Fruit fly (Drosophila melanogaster) whole organism, embryonic: ENCODE results near the gene Rab9.

ENCODE experiments used
- Adf1 ChIP-seq: fragments of 200-800 bp; sonication (Bioruptor generic); IDR thresholded peaks from 2 replicates; pipeline ENCODE4 v1.3.6; 2022; ENCODE audit warnings: missing biosample characterization, missing genetic modification characterization
- Aef1 ChIP-seq: fragments of 200-800 bp; sonication (Bioruptor generic); IDR thresholded peaks from 3 replicates; pipeline ENCODE4 v1.3.6; 2022; ENCODE audit warnings: missing biosample characterization, missing genetic modification characterization
- CG10565 ChIP-seq: fragments of 200-800 bp; sonication (Bioruptor generic); optimal IDR thresholded peaks from 3 replicates; lab custom pipeline; 2016; ENCODE audit warnings: missing biosample characterization, mild to moderate bottlenecking, missing genetic modification characterization
- CG12391 ChIP-seq: fragments of 200-800 bp; sonication (Bioruptor generic); optimal IDR thresholded peaks from 3 replicates; lab custom pipeline; 2018; ENCODE audit warnings: missing biosample characterization, mild to moderate bottlenecking, missing genetic modification characterization, moderate library complexity
- CG15073 ChIP-seq: fragments of 200-800 bp; sonication (Bioruptor generic); optimal IDR thresholded peaks from 2 replicates; lab custom pipeline; 2016; ENCODE audit warnings: missing biosample characterization, missing genetic modification characterization
- CG15269 ChIP-seq: fragments of 200-800 bp; sonication (Bioruptor generic); optimal IDR thresholded peaks from 2 replicates; lab custom pipeline; 2018; ENCODE audit warnings: missing biosample characterization, mild to moderate bottlenecking, missing genetic modification characterization, moderate library complexity
- CG16813 ChIP-seq: fragments of 200-800 bp; sonication (Bioruptor generic); IDR thresholded peaks from 3 replicates; pipeline ENCODE4 v1.3.6; 2022; ENCODE audit warnings: missing biosample characterization, missing genetic modification characterization; ENCODE audit not compliant: partially characterized antibody
- CG17385 ChIP-seq: fragments of 200-800 bp; sonication (Bioruptor generic); optimal IDR thresholded peaks from 3 replicates; lab custom pipeline; 2018; ENCODE audit warnings: missing biosample characterization, mild to moderate bottlenecking, missing genetic modification characterization
- CG18011 ChIP-seq: fragments of 200-800 bp; sonication (Bioruptor generic); optimal IDR thresholded peaks from 2 replicates; lab custom pipeline; 2017; ENCODE audit warnings: missing biosample characterization, missing genetic modification characterization, mild to moderate bottlenecking, moderate library complexity, missing genotype
- CG2712 ChIP-seq: fragments of 200-800 bp; optimal IDR thresholded peaks from 3 replicates; lab custom pipeline; 2019; ENCODE audit warnings: missing biosample characterization, mild to moderate bottlenecking, missing genetic modification characterization, moderate library complexity
- CG30020 ChIP-seq: fragments of 200-800 bp; optimal IDR thresholded peaks from 2 replicates; lab custom pipeline; 2019; ENCODE audit warnings: missing biosample characterization, mild to moderate bottlenecking, missing genetic modification characterization, moderate library complexity
- CG30403 ChIP-seq: fragments of 200-800 bp; sonication (Bioruptor generic); optimal IDR thresholded peaks from 3 replicates; lab custom pipeline; 2016; ENCODE audit warnings: missing biosample characterization, missing genetic modification characterization
- CG4360 ChIP-seq: fragments of 200-800 bp; sonication (Bioruptor generic); IDR thresholded peaks from 2 replicates; pipeline ENCODE4 v1.3.6; 2022; ENCODE audit warnings: missing biosample characterization, missing genetic modification characterization
- CG4730 ChIP-seq: fragments of 200-800 bp; sonication (Bioruptor generic); IDR thresholded peaks from 2 replicates; pipeline ENCODE4 v1.3.6; 2022; ENCODE audit warnings: missing biosample characterization, missing genetic modification characterization
- CG6175 ChIP-seq: fragments of 200-800 bp; sonication (Bioruptor generic); IDR thresholded peaks from 3 replicates; pipeline ENCODE4 v1.3.6; 2022; ENCODE audit warnings: missing biosample characterization, missing genetic modification characterization
- CG6689 ChIP-seq: fragments of 200-800 bp; sonication (Bioruptor generic); IDR thresholded peaks from 2 replicates; pipeline ENCODE4 v1.3.6; 2022; ENCODE audit warnings: missing biosample characterization, missing genetic modification characterization
- CG7928 ChIP-seq: fragments of 200-800 bp; sonication (Bioruptor generic); optimal IDR thresholded peaks from 2 replicates; lab custom pipeline; 2017; ENCODE audit warnings: missing biosample characterization, mild to moderate bottlenecking, missing genetic modification characterization
- CG8478 ChIP-seq: fragments of >200 bp; optimal IDR thresholded peaks from 2 replicates; lab custom pipeline; 2018
- CG9215 ChIP-seq: fragments of 200-800 bp; sonication (Bioruptor generic); IDR thresholded peaks from 2 replicates; pipeline ENCODE4 v1.3.6; 2022; ENCODE audit warnings: missing biosample characterization, missing genetic modification characterization
- D19A ChIP-seq: fragments of 200-800 bp; optimal IDR thresholded peaks from 3 replicates; lab custom pipeline; 2019; ENCODE audit warnings: missing biosample characterization, mild to moderate bottlenecking, missing genetic modification characterization, moderate library complexity
- Dp ChIP-seq: fragments of 200-800 bp; sonication (Bioruptor generic); optimal IDR thresholded peaks from 2 replicates; lab custom pipeline; 2018; ENCODE audit warnings: missing biosample characterization, mild to moderate bottlenecking, missing genetic modification characterization, moderate library complexity
- Ets65A ChIP-seq: fragments of 200-800 bp; sonication (Bioruptor generic); peaks from one replicate; lab custom pipeline; 2016; ENCODE audit warnings: missing biosample characterization, missing genetic modification characterization
- Hand ChIP-seq: fragments of 200-800 bp; sonication (Bioruptor generic); optimal IDR thresholded peaks from 2 replicates; lab custom pipeline; 2017; ENCODE audit warnings: mild to moderate bottlenecking, missing biosample characterization, missing genetic modification reagents, missing genetic modification characterization
- MTF-1 ChIP-seq: fragments of 200-800 bp; sonication (Bioruptor generic); optimal IDR thresholded peaks from 2 replicates; lab custom pipeline; 2018; ENCODE audit warnings: missing biosample characterization, mild to moderate bottlenecking, missing genetic modification characterization, borderline replicate concordance
- Opbp ChIP-seq: fragments of 200-800 bp; sonication (Bioruptor generic); IDR thresholded peaks from 3 replicates; pipeline ENCODE4 v1.3.6; 2022; ENCODE audit warnings: missing biosample characterization, missing genetic modification characterization; ENCODE audit not compliant: partially characterized antibody
- Ravus ChIP-seq: fragments of 200-800 bp; sonication (Bioruptor generic); IDR thresholded peaks from 2 replicates; pipeline ENCODE4 v1.3.6; 2022; ENCODE audit warnings: missing biosample characterization, missing genetic modification characterization
- Sox102F ChIP-seq: fragments of 200-800 bp; sonication (Bioruptor generic); optimal IDR thresholded peaks from 2 replicates; lab custom pipeline; 2018; ENCODE audit warnings: missing biosample characterization, mild to moderate bottlenecking, missing genetic modification characterization, moderate library complexity
- Taf1 ChIP-seq: fragments of 200-800 bp; sonication (Bioruptor generic); IDR thresholded peaks from 2 replicates; pipeline ENCODE4 v1.3.6; 2022; ENCODE audit warnings: missing biosample characterization, missing genetic modification characterization
- YL-1 ChIP-seq: fragments of 200-800 bp; sonication (Bioruptor generic); optimal IDR thresholded peaks from 3 replicates; lab custom pipeline; 2017; ENCODE audit warnings: missing biosample characterization, mild to moderate bottlenecking, missing genetic modification characterization
- al ChIP-seq: fragments of 200-800 bp; sonication (Bioruptor generic); IDR thresholded peaks from 2 replicates; pipeline ENCODE4 v1.3.6; 2022; ENCODE audit warnings: missing biosample characterization, missing genetic modification characterization
- ara ChIP-seq: fragments of 200-800 bp; sonication (Bioruptor generic); IDR thresholded peaks from 2 replicates; pipeline ENCODE4 v1.3.6; 2022; ENCODE audit warnings: missing biosample characterization, missing genetic modification characterization
- btn ChIP-seq: fragments of 200-800 bp; sonication (Bioruptor generic); optimal IDR thresholded peaks from 2 replicates; lab custom pipeline; 2016; ENCODE audit warnings: missing biosample characterization, missing genetic modification characterization
- chinmo ChIP-seq: fragments of 200-800 bp; sonication (Bioruptor generic); IDR thresholded peaks from 4 replicates; pipeline ENCODE4 v1.3.6; 2022; ENCODE audit warnings: missing biosample characterization, missing genetic modification characterization; ENCODE audit not compliant: partially characterized antibody
- dysf ChIP-seq: fragments of 200-800 bp; sonication (Bioruptor generic); IDR thresholded peaks from 3 replicates; pipeline ENCODE4 v1.3.6; 2022; ENCODE audit warnings: missing biosample characterization, missing genetic modification characterization
- en ChIP-seq: fragments of 200-800 bp; sonication (Bioruptor generic); optimal IDR thresholded peaks from 2 replicates; lab custom pipeline; 2016; ENCODE audit warnings: missing biosample characterization, missing genetic modification characterization
- fru ChIP-seq: fragments of >200 bp; optimal IDR thresholded peaks from 2 replicates; lab custom pipeline; 2017
- grn ChIP-seq: fragments of 200-800 bp; sonication (Bioruptor generic); optimal IDR thresholded peaks from 3 replicates; lab custom pipeline; 2017; ENCODE audit warnings: missing biosample characterization, missing genetic modification characterization
- kah ChIP-seq: fragments of 200-800 bp; sonication (Bioruptor generic); optimal IDR thresholded peaks from 2 replicates; lab custom pipeline; 2018; ENCODE audit warnings: missing biosample characterization, mild to moderate bottlenecking, missing genetic modification characterization
- kni ChIP-seq: fragments of 200-800 bp; sonication (Bioruptor generic); optimal IDR thresholded peaks from 3 replicates; lab custom pipeline; 2017; ENCODE audit warnings: mild to moderate bottlenecking, missing biosample characterization, missing genetic modification reagents, missing genetic modification characterization
- lola ChIP-seq, 3 experiments: fragments of >200 bp in 2 of 3; fragments of 200-800 bp in 1 of 3; sonication (Bioruptor generic) in 1 of 3; optimal IDR thresholded peaks; 2 replicates each; lab custom pipeline; 2017 to 2019; ENCODE audit warnings: missing biosample characterization in 3 of 3, missing genetic modification characterization in 3 of 3, mild to moderate bottlenecking in 1 of 3, moderate library complexity in 1 of 3
- psq ChIP-seq: fragments of 200-800 bp; sonication (Bioruptor generic); optimal IDR thresholded peaks from 2 replicates; lab custom pipeline; 2017; ENCODE audit warnings: missing biosample characterization, missing genetic modification characterization
- rib ChIP-seq: fragments of 200-800 bp; sonication (Bioruptor generic); IDR thresholded peaks from 2 replicates; pipeline ENCODE4 v1.3.6; 2022; ENCODE audit warnings: missing biosample characterization, missing genetic modification characterization
- sd ChIP-seq: fragments of 200-800 bp; sonication (Bioruptor generic); optimal IDR thresholded peaks from 3 replicates; lab custom pipeline; 2018; ENCODE audit warnings: missing biosample characterization, mild to moderate bottlenecking, missing genetic modification characterization, moderate library complexity
- sob ChIP-seq: fragments of 200-800 bp; sonication (Bioruptor generic); IDR thresholded peaks from 2 replicates; pipeline ENCODE4 v1.3.6; 2022; ENCODE audit warnings: missing biosample characterization, missing genetic modification characterization
- ttk ChIP-seq: fragments of 200-800 bp; sonication (Bioruptor generic); IDR thresholded peaks from 2 replicates; pipeline ENCODE4 v2.1.2; 2022; ENCODE audit warnings: missing biosample characterization, missing genetic modification characterization
- twi ChIP-seq: fragments of 200-800 bp; optimal IDR thresholded peaks from 2 replicates; lab custom pipeline; 2019; ENCODE audit warnings: missing biosample characterization, mild to moderate bottlenecking, missing genetic modification characterization, moderate library complexity
- unc-4 ChIP-seq: fragments of 200-800 bp; sonication (Bioruptor generic); IDR thresholded peaks from 2 replicates; pipeline ENCODE4 v1.3.6; 2022; ENCODE audit warnings: missing biosample characterization, missing genetic modification characterization; ENCODE audit not compliant: partially characterized antibody
- vnd ChIP-seq: fragments of 200-800 bp; sonication (Bioruptor generic); IDR thresholded peaks from 3 replicates; pipeline ENCODE4 v1.3.6; 2022; ENCODE audit warnings: missing biosample characterization, missing genetic modification characterization; ENCODE audit not compliant: partially characterized antibody

Rab9 gene

DNA sequence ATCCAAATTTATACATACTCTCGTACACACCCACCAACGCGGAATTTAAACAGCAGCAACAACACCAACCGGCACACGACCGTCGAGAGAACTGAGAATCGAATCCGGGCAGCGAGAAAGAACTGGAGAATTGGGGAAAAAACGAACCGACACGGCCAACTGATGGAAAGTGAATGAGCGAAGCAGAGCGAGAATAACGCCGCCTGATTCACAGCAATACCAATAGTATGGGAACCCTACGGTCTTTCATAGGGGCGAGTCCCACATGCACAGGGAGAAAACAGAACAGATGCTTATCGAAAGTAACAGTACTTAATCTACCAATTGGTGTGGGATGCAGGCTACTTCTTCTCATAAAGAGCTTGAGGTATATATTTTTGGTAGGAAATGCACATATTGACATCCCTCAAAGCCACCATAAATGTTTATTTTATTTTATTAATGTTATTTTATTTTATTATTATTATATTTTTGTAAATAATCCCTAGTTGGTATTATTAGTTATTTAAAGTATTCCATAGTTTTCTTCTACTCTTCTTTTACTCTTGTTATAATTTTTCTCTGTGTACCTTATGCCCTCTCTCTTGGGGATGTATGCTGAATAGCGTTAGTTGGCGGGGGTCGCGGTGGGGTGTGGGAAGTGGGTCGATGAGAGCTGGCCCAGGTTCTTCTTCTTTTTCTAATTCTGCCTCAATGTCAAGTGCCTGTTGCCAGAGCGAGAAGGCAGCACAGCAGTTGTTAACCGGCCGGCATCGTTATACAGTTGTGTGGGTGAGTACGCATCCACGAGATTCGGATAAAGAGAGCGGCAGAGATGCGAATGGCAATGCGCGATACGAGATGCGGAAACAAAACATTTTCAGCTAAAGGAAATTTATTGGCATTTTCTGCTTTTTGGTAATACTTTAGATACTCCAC, 33.8 kb upstream of the Rab9 start, which contains the start of gene CG17544:
Gene CG17544 (minus strand): TSS at position 177 of the 918 bp plus-strand sequence.
- TF ChIP-seq fru (lab: Kevin White, UChicago) (no peak), btn (GFP tag; lab: Kevin White, UChicago) (no peak), CG15269 (tag; lab: Kevin White, UChicago) (peak; percentile 81), CG8478 (lab: Kevin White, UChicago) (no peak), chinmo (GFP tag; lab: Robert Waterston, UW) (peak; percentile 92), CG10565 (GFP tag; lab: Kevin White, UChicago) (no peak), CG30403 (GFP tag; lab: Kevin White, UChicago) (peak; percentile 66), CG15073 (GFP tag; lab: Kevin White, UChicago) (no peak), unc-4 (peak; percentile 48), ttk (GFP tag; lab: Robert Waterston, UW) (peak; percentile 79), CG9215 (peak; percentile 70), CG12391 (peak; percentile 80), Opbp (0 out of 3 replicates have a peak, but pooled peaks have one; percentile 9), rib (GFP tag; lab: Robert Waterston, UW) (peak; percentile 66; the same call in 1 of the 2 replicates), CG6175 (GFP tag; lab: Robert Waterston, UW) (peak; percentile 49; the same call in 1 of the 3 replicates), vnd (GFP tag; lab: Robert Waterston, UW) (no peak), CG7928 (GFP tag; lab: Kevin White, UChicago) (no peak), kah (GFP tag; lab: Kevin White, UChicago) (peak; percentile 60), grn (no peak), twi (tag; lab: Kevin White, UChicago) (peak; percentile 68), al (GFP tag; lab: Robert Waterston, UW) (peak; percentile 16; the same call in 1 of the 2 replicates), ara (no peak), CG16813 (no peak), Ets65A (peak; percentile 91), CG4730 (GFP tag; lab: Robert Waterston, UW) (no peak; the same call in none of the 2 replicates), CG30020 (tag; lab: Kevin White, UChicago) (peak; percentile 49), CG18011 (peak; percentile 12), CG2712 (tag; lab: Kevin White, UChicago) (peak; percentile 89), YL-1 (GFP tag; lab: Kevin White, UChicago) (peak; percentile 31), sob (GFP tag; lab: Robert Waterston, UW) (peak; percentile 56; the same call in 1 of the 2 replicates), Taf1 (GFP tag; lab: Robert Waterston, UW) (peak; percentile 9; the same call in 1 of the 2 replicates), Dp (no peak), lola (GFP tag; optimal IDR thresholded peaks at IDR 0.05; lab: Kevin White, UChicago) (peak in 1 of 3 experiments; percentile 83), Sox102F (GFP tag; lab: Kevin White, UChicago) (peak; percentile 71), dysf (GFP tag; lab: Robert Waterston, UW) (peak; percentile 72), sd (tag; lab: Kevin White, UChicago) (peak; percentile 75), en (GFP tag; lab: Kevin White, UChicago) (no peak), Aef1 (GFP tag; lab: Robert Waterston, UW) (peak; percentile 52; the same call in 1 of the 3 replicates), Hand (GFP tag; lab: Kevin White, UChicago) (peak; percentile 88), kni (GFP tag; lab: Kevin White, UChicago) (peak; percentile 61), CG17385 (GFP tag; lab: Kevin White, UChicago) (peak; percentile 99), D19A (tag; lab: Kevin White, UChicago) (peak; percentile 71), Ravus (GFP tag; lab: Robert Waterston, UW) (no peak), CG6689 (GFP tag; lab: Robert Waterston, UW) (peak; percentile 52; the same call in 1 of the 2 replicates), CG4360 (GFP tag; lab: Robert Waterston, UW) (peak; percentile 30; the same call in 1 of the 2 replicates), Adf1 (peak; percentile 48; the same call in 1 of the 2 replicates), psq (GFP tag; lab: Kevin White, UChicago) (no peak), MTF-1 (GFP tag; lab: Kevin White, UChicago) (peak; percentile 32)
